Worm (Caenorhabditis elegans) whole organism, L4 larva: Measurements from ENCODE around the gene D2023.4.

Source experiments
- lin-38 ChIP-seq: fragments of 200-800 bp; sonication (Bioruptor generic); IDR thresholded peaks from 2 replicates; pipeline ENCODE4 v1.3.6; 2022; ENCODE audit warnings: missing genetic modification reagents, missing genetic modification characterization, missing compliant biosample characterization
- nhr-28 ChIP-seq: fragments of 150-350 bp; optimal IDR thresholded peaks from 2 replicates; lab custom pipeline; 2014; ENCODE audit warnings: missing biosample characterization, missing genetic modification characterization
- unc-39 ChIP-seq: sonication (generic microtip); optimal IDR thresholded peaks from 2 replicates; lab custom pipeline; 2017; ENCODE audit warnings: missing biosample characterization, missing genetic modification characterization

DNA sequence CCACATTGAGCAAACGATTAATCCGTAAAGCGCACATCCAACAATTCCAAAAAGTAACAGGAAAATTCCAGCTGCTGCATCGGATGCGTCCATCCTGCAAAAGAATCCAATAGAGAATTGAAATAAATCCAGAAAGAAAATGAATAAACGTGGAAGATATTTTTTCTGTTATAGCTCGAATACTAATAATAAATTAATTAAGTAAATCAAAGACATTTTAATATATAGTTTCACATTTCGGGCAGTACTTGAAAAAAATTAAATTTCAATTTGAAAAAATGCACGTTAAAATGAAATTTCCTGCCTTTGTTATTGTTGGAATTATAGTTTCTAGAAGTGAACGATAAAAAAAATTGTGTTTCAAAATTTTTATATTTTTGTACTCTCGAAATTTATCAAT is 42.6 kb upstream of the D2023.4 start, which contains the start of gene R13H4.7:
- no peak for TF ChIP-seq lin-38 (GFP tag; lab: Robert Waterston, UW)
- TF ChIP-seq nhr-28 = no peak
- no peak for TF ChIP-seq unc-39 (tag; lab: Kevin White, UChicago)
